Worm (Caenorhabditis elegans) whole organism, midembryonic: ENCODE data around the gene ceeh-2.

ENCODE experiments used
- T22C8.4 ChIP-seq: fragments of 200-800 bp; sonication (Bioruptor generic); IDR thresholded peaks from 2 replicates; pipeline ENCODE4 v1.3.6; 2022; ENCODE audit warnings: missing genetic modification characterization, missing compliant biosample characterization
- cog-1 ChIP-seq: sonication (generic microtip); optimal IDR thresholded peaks from 2 replicates; lab custom pipeline; 2016; ENCODE audit warnings: missing genetic modification characterization, missing compliant biosample characterization
- klf-2 ChIP-seq: fragments of 200-800 bp; sonication (Bioruptor generic); conservative IDR thresholded peaks from 2 replicates; pipeline ENCODE4 v1.3.6; 2022; ENCODE audit warnings: missing genetic modification reagents, missing genetic modification characterization, missing compliant biosample characterization
- med-1 ChIP-seq: sonication (generic microtip); optimal IDR thresholded peaks from 2 replicates; lab custom pipeline; 2017; ENCODE audit warnings: missing genetic modification characterization, mild to moderate bottlenecking, missing compliant biosample characterization, antibody characterized with exemption, missing genetic modification reagents; ENCODE audit not compliant: insufficient read depth
- ref-1 ChIP-seq: fragments of 200-800 bp; sonication (Bioruptor generic); conservative IDR thresholded peaks from 2 replicates; pipeline ENCODE4 v1.3.6; 2022; ENCODE audit warnings: missing genetic modification reagents, missing genetic modification characterization, missing compliant biosample characterization
- tab-1 ChIP-seq: fragments of 200-800 bp; sonication (Bioruptor generic); IDR thresholded peaks from 2 replicates; pipeline ENCODE4 v1.3.6; 2022; ENCODE audit warnings: missing genetic modification characterization, missing compliant biosample characterization
- ztf-23 ChIP-seq: fragments of 200-800 bp; sonication (Bioruptor generic); IDR thresholded peaks from 2 replicates; pipeline ENCODE4 v1.3.6; 2022; ENCODE audit warnings: missing genetic modification reagents, missing genetic modification characterization, missing compliant biosample characterization
- ztf-29 ChIP-seq: fragments of 200-800 bp; sonication (Bioruptor generic); IDR thresholded peaks from 2 replicates; pipeline ENCODE4 v1.3.6; 2022; ENCODE audit warnings: missing genetic modification reagents, missing genetic modification characterization, missing compliant biosample characterization

ce11 chrV:10332012-10332411 lies 25.7 kb downstream of the ceeh-2 start, which contains the start of gene crm-1:
- TF ChIP-seq med-1 (GFP tag; lab: Kevin White, UChicago) (no peak), cog-1 (tag; lab: Kevin White, UChicago) (no peak), T22C8.4 (GFP tag; lab: Robert Waterston, UW) (no peak), tab-1 (GFP tag; lab: Robert Waterston, UW) (no peak), ztf-29 (GFP tag; lab: Robert Waterston, UW) (no peak), ref-1 (GFP tag; lab: Robert Waterston, UW) (no peak), ztf-23 (GFP tag; lab: Robert Waterston, UW) (no peak), klf-2 (GFP tag; lab: Robert Waterston, UW) (no peak)
